Worm (Caenorhabditis elegans): ENCODE data around the gene C38H2.2.

ce11 chrIII:10423906-10424305, 42.3 kb downstream of the C38H2.2 start, which contains the start of gene M03C11.6:
- no peak for TF ChIP-seq hlh-30 (tag; optimal IDR thresholded peaks at IDR 0.05; ENCODE audit: insufficient read depth)
- TF ChIP-seq madf-2 (tag; optimal IDR thresholded peaks at IDR 0.05) = no peak
- no peak for TF ChIP-seq sox-4 (tag; optimal IDR thresholded peaks at IDR 0.05)
- no peak for TF ChIP-seq ets-4 (tag; optimal IDR thresholded peaks at IDR 0.05)
- TF ChIP-seq elt-2 (tag; optimal IDR thresholded peaks at IDR 0.05) = no peak
